Fruit fly (Drosophila melanogaster): ENCODE data around the gene Dnaaf5.

Gene Dnaaf5

dm6 chr3R:14371133-14371676 lies 9.6 kb upstream of the Dnaaf5 start (continued):
- no peak for TF ChIP-seq ase (GFP tag; IDR thresholded peaks at IDR 0.05)
- TF ChIP-seq chinmo (GFP tag; IDR thresholded peaks at IDR 0.05; ENCODE audit: partially characterized antibody) = 0 out of 4 replicates have a peak, but pooled peaks have one; percentile 32
- peak in 1 of 2 experiments; percentile 12 for TF ChIP-seq Pdp1 (GFP tag; optimal IDR thresholded peaks at IDR 0.05)
- TF ChIP-seq ato (GFP tag; IDR thresholded peaks at IDR 0.05; ENCODE audit: partially characterized antibody) = no peak
- no peak for TF ChIP-seq Chrac-16 (GFP tag; optimal IDR thresholded peaks at IDR 0.05)
- TF ChIP-seq lab (GFP tag; optimal IDR thresholded peaks at IDR 0.05) = peak; percentile 38
- no peak for TF ChIP-seq CG4820 (GFP tag; optimal IDR thresholded peaks at IDR 0.05)
- TF ChIP-seq CG5953 (GFP tag; IDR thresholded peaks at IDR 0.05) = no peak
- no peak for TF ChIP-seq cas (GFP tag; IDR thresholded peaks at IDR 0.05)
- no peak for TF ChIP-seq pum (GFP tag; optimal IDR thresholded peaks at IDR 0.05)
- TF ChIP-seq Hr51 (GFP tag; optimal IDR thresholded peaks at IDR 0.05) = no peak
- no peak for TF ChIP-seq tna (GFP tag; IDR thresholded peaks at IDR 0.05; ENCODE audit: partially characterized antibody)
- TF ChIP-seq Side (GFP tag; optimal IDR thresholded peaks at IDR 0.05) = no peak
- no peak for TF ChIP-seq CG32772 (GFP tag; IDR thresholded peaks at IDR 0.05)
- no peak for TF ChIP-seq CG18764 (GFP tag; optimal IDR thresholded peaks at IDR 0.05)
- no peak for TF ChIP-seq CG8478 (optimal IDR thresholded peaks at IDR 0.05)
- no peak for TF ChIP-seq CG1647 (GFP tag; optimal IDR thresholded peaks at IDR 0.05)
- TF ChIP-seq eyg (GFP tag; optimal IDR thresholded peaks at IDR 0.05) = no peak

dm6 chr3R:14370199-14370933 lies 8.8 kb upstream of the Dnaaf5 start:
- no peak for TF ChIP-seq GATAe (GFP tag; conservative IDR thresholded peaks at IDR 0.05)
- no peak for TF ChIP-seq nerfin-2 (GFP tag; IDR thresholded peaks at IDR 0.05; ENCODE audit: partially characterized antibody)
- TF ChIP-seq CG9727 (GFP tag; optimal IDR thresholded peaks at IDR 0.05) = peak; percentile 67
- TF ChIP-seq Doc2 (GFP tag; IDR thresholded peaks at IDR 0.05) = no peak
- TF ChIP-seq CG5245 (GFP tag; optimal IDR thresholded peaks at IDR 0.05) = peak; percentile 72
- TF ChIP-seq CG32532 (GFP tag; IDR thresholded peaks at IDR 0.05) = peak; percentile 86
- TF ChIP-seq Eip74EF (GFP tag; optimal IDR thresholded peaks at IDR 0.05) = peak in 1 of 2 experiments; percentile 64
- peak; percentile 48 for TF ChIP-seq CG15514 (GFP tag; optimal IDR thresholded peaks at IDR 0.05)
- TF ChIP-seq gsb-n (tag; optimal IDR thresholded peaks at IDR 0.05) = peak; percentile 39
- peak; percentile 78 for TF ChIP-seq lilli (GFP tag; optimal IDR thresholded peaks at IDR 0.05)
- TF ChIP-seq slbo (GFP tag; IDR thresholded peaks at IDR 0.05) = peak; percentile 88
- peak; percentile 69 for TF ChIP-seq CG2712 (tag; optimal IDR thresholded peaks at IDR 0.05)
- TF ChIP-seq CG16863 (GFP tag; optimal IDR thresholded peaks at IDR 0.05) = peak; percentile 79
- TF ChIP-seq CG2129 (GFP tag; IDR thresholded peaks at IDR 0.05; ENCODE audit: partially characterized antibody) = no peak
- peak; percentile 79 for TF ChIP-seq Aef1 (GFP tag; IDR thresholded peaks at IDR 0.05)
- TF ChIP-seq chn (GFP tag; optimal IDR thresholded peaks at IDR 0.05) = peak; percentile 70
- peak; percentile 86 for TF ChIP-seq CG14050 (GFP tag; IDR thresholded peaks at IDR 0.05)
- peak; percentile 37 for TF ChIP-seq tup (GFP tag; optimal IDR thresholded peaks at IDR 0.05)
- TF ChIP-seq so (GFP tag; IDR thresholded peaks at IDR 0.05) = peak; percentile 87
- TF ChIP-seq CG8290 (GFP tag; optimal IDR thresholded peaks at IDR 0.05) = no peak
- TF ChIP-seq CG8290 (tag; optimal IDR thresholded peaks at IDR 0.05) = peak in 1 of 2 experiments; percentile 37
- TF ChIP-seq mirr (GFP tag; optimal IDR thresholded peaks at IDR 0.05) = peak; percentile 66
- no peak for TF ChIP-seq zf30C (GFP tag; optimal IDR thresholded peaks at IDR 0.05)
- TF ChIP-seq CG14014 (GFP tag; IDR thresholded peaks at IDR 0.05) = peak; percentile 85
- no peak for TF ChIP-seq Neu2 (GFP tag; optimal IDR thresholded peaks at IDR 0.05; ENCODE audit: borderline replicate concordance)
- TF ChIP-seq MBD-R2 (GFP tag; IDR thresholded peaks at IDR 0.05) = 0 out of 2 replicates have a peak, but pooled peaks have one; percentile 25
- TF ChIP-seq Hr39 (optimal IDR thresholded peaks at IDR 0.05) = no peak
- peak; percentile 47; the same call in 1 of the 4 replicates for TF ChIP-seq Gug (GFP tag; IDR thresholded peaks at IDR 0.05)
- peak; percentile 77 for TF ChIP-seq phol (tag; optimal IDR thresholded peaks at IDR 0.05)
- TF ChIP-seq Adf1 (GFP tag; IDR thresholded peaks at IDR 0.05) = peak; percentile 75; the same call in 1 of the 2 replicates
- peak; percentile 22; the same call in 1 of the 3 replicates for TF ChIP-seq C15 (GFP tag; IDR thresholded peaks at IDR 0.05)
